Worm (Caenorhabditis elegans): ENCODE data around the gene str-16.

Gene str-16

ce11 chrV:3276184-3276583 lies 39.5 kb downstream of the str-16 start:
- no peak for TF ChIP-seq ets-7 (tag; optimal IDR thresholded peaks at IDR 0.05)
- no peak for TF ChIP-seq hmbx-1 (tag; optimal IDR thresholded peaks at IDR 0.05)
- no peak for TF ChIP-seq B0310.2 (tag; optimal IDR thresholded peaks at IDR 0.05)
- no peak for TF ChIP-seq aly-1 (tag; optimal IDR thresholded peaks at IDR 0.05)

ce11 chrV:3278101-3278639 lies 41.5 kb downstream of the str-16 start, which contains the start of gene fbxa-64:
TSS of gene fbxa-64 (minus strand) at chrV:3278151.
- no peak for TF ChIP-seq hmbx-1 (tag; optimal IDR thresholded peaks at IDR 0.05)
- TF ChIP-seq ama-1 (optimal IDR thresholded peaks at IDR 0.05), result no peak
- no peak for TF ChIP-seq B0310.2 (tag; optimal IDR thresholded peaks at IDR 0.05)
- TF ChIP-seq pes-1 (GFP tag; IDR thresholded peaks at IDR 0.05), result no peak
- TF ChIP-seq hmg-4 (GFP tag; optimal IDR thresholded peaks at IDR 0.05), result no peak
- TF ChIP-seq ceh-13 (GFP tag; optimal IDR thresholded peaks at IDR 0.05), result no peak

ce11 chrV:3279138-3279537 lies 42.5 kb downstream of the str-16 start:
- no peak for TF ChIP-seq ceh-36 (tag; optimal IDR thresholded peaks at IDR 0.05)
- TF ChIP-seq hnd-1 (tag; optimal IDR thresholded peaks at IDR 0.05), result no peak
- TF ChIP-seq sea-1 (GFP tag; conservative IDR thresholded peaks at IDR 0.05), result no peak
- TF ChIP-seq tbx-37 (GFP tag; conservative IDR thresholded peaks at IDR 0.05), result no peak
- TF ChIP-seq F13C5.2 (tag; optimal IDR thresholded peaks at IDR 0.05), result no peak
- no peak for TF ChIP-seq B0310.2 (tag; optimal IDR thresholded peaks at IDR 0.05)
- no peak for TF ChIP-seq scrt-1 (GFP tag; IDR thresholded peaks at IDR 0.05)
- no peak for TF ChIP-seq aly-1 (tag; optimal IDR thresholded peaks at IDR 0.05)
- TF ChIP-seq hmg-4 (GFP tag; optimal IDR thresholded peaks at IDR 0.05), result no peak

ce11 chrV:3280009-3280408 lies 43.3 kb downstream of the str-16 start, which contains the start of gene T28A11.2:
TSS of gene T28A11.2 (plus strand) at chrV:3280379.
- no peak for TF ChIP-seq ets-7 (tag; optimal IDR thresholded peaks at IDR 0.05)
- TF ChIP-seq ama-1 (optimal IDR thresholded peaks at IDR 0.05), result no peak
- no peak for TF ChIP-seq hnd-1 (tag; optimal IDR thresholded peaks at IDR 0.05)
- no peak for TF ChIP-seq sea-1 (GFP tag; conservative IDR thresholded peaks at IDR 0.05)
- TF ChIP-seq pes-1 (GFP tag; IDR thresholded peaks at IDR 0.05), result no peak
- TF ChIP-seq ceh-36 (tag; optimal IDR thresholded peaks at IDR 0.05), result no peak
- no peak for TF ChIP-seq ceh-13 (GFP tag; optimal IDR thresholded peaks at IDR 0.05)
- no peak for TF ChIP-seq hmg-4 (GFP tag; optimal IDR thresholded peaks at IDR 0.05)
- TF ChIP-seq aly-1 (tag; optimal IDR thresholded peaks at IDR 0.05), result no peak
- no peak for TF ChIP-seq hmbx-1 (tag; optimal IDR thresholded peaks at IDR 0.05)
- no peak for TF ChIP-seq flt-1 (GFP tag; IDR thresholded peaks at IDR 0.05)
- no peak for TF ChIP-seq tra-4 (tag; optimal IDR thresholded peaks at IDR 0.05)

- TF ChIP-seq pes-1 (GFP tag; IDR thresholded peaks at IDR 0.05) (no peak), tra-4 (tag; optimal IDR thresholded peaks at IDR 0.05) (no peak), F13C5.2 (tag; optimal IDR thresholded peaks at IDR 0.05) (no peak), hmg-4 (GFP tag; optimal IDR thresholded peaks at IDR 0.05) (no peak), ama-1 (optimal IDR thresholded peaks at IDR 0.05) (no peak), aly-1 (tag; optimal IDR thresholded peaks at IDR 0.05) (no peak), B0310.2 (tag; optimal IDR thresholded peaks at IDR 0.05) (no peak)
Observed at ce11 chrV:3281523-3281922, 44.8 kb downstream of the str-16 start, which contains the start of gene T28A11.25. TSS of gene T28A11.25 (plus strand) at chrV:3281823.

ce11 chrV:3282957-3283356 lies 46.3 kb downstream of the str-16 start, which contains the start of gene str-64:
TSS of gene str-64 (plus strand) at chrV:3283257.
- TF ChIP-seq hnd-1 (tag; optimal IDR thresholded peaks at IDR 0.05), result no peak
- no peak for TF ChIP-seq ama-1 (optimal IDR thresholded peaks at IDR 0.05)
- no peak for TF ChIP-seq tbx-37 (GFP tag; conservative IDR thresholded peaks at IDR 0.05)
- TF ChIP-seq ceh-36 (tag; optimal IDR thresholded peaks at IDR 0.05), result no peak
- TF ChIP-seq F13C5.2 (tag; optimal IDR thresholded peaks at IDR 0.05), result no peak

- TF ChIP-seq flt-1 (GFP tag; IDR thresholded peaks at IDR 0.05), result no peak
- TF ChIP-seq scrt-1 (GFP tag; IDR thresholded peaks at IDR 0.05), result no peak
- no peak for TF ChIP-seq pes-1 (GFP tag; IDR thresholded peaks at IDR 0.05)
- TF ChIP-seq tbx-11 (GFP tag; IDR thresholded peaks at IDR 0.05), result no peak
- no peak for TF ChIP-seq ets-7 (tag; optimal IDR thresholded peaks at IDR 0.05)
- no peak for TF ChIP-seq hmbx-1 (tag; optimal IDR thresholded peaks at IDR 0.05)
- TF ChIP-seq F13C5.2 (tag; optimal IDR thresholded peaks at IDR 0.05), result no peak
- no peak for TF ChIP-seq B0310.2 (tag; optimal IDR thresholded peaks at IDR 0.05)
Observed at ce11 chrV:3284629-3285028, 48.0 kb downstream of the str-16 start, which contains the start of gene F35F10.5. TSS of gene F35F10.5 (plus strand) at chrV:3284929.

- no peak for TF ChIP-seq ceh-36 (tag; optimal IDR thresholded peaks at IDR 0.05)
Observed at ce11 chrV:3287330-3287729, 50.7 kb downstream of the str-16 start, which contains the start of gene F35F10.7. TSS of gene F35F10.7 (minus strand) at chrV:3287430.

ce11 chrV:3288134-3288533 lies 51.5 kb downstream of the str-16 start:
- no peak for TF ChIP-seq ceh-36 (tag; optimal IDR thresholded peaks at IDR 0.05)
- TF ChIP-seq aly-1 (tag; optimal IDR thresholded peaks at IDR 0.05), result no peak
- TF ChIP-seq flt-1 (GFP tag; IDR thresholded peaks at IDR 0.05), result no peak
- no peak for TF ChIP-seq tbx-37 (GFP tag; conservative IDR thresholded peaks at IDR 0.05)
- no peak for TF ChIP-seq sea-1 (GFP tag; conservative IDR thresholded peaks at IDR 0.05)
- TF ChIP-seq ama-1 (optimal IDR thresholded peaks at IDR 0.05), result no peak
- no peak for TF ChIP-seq F13C5.2 (tag; optimal IDR thresholded peaks at IDR 0.05)
- TF ChIP-seq ceh-13 (GFP tag; optimal IDR thresholded peaks at IDR 0.05), result no peak
- no peak for TF ChIP-seq pes-1 (GFP tag; IDR thresholded peaks at IDR 0.05)

Data from whole organism, early embryonic.